Worm (Caenorhabditis elegans) whole organism, young adult: Measurements from ENCODE around the gene pqn-78.

Experiments used
- F37B4.10 ChIP-seq: fragments of 200-800 bp; sonication (Bioruptor generic); IDR thresholded peaks from 2 replicates; pipeline ENCODE4 v1.3.6; 2022; ENCODE audit warnings: missing genetic modification characterization, missing compliant biosample characterization
- Y53F4B.3 ChIP-seq: fragments of 200-800 bp; sonication (Bioruptor generic); IDR thresholded peaks from 2 replicates; pipeline ENCODE4 v1.3.6; 2022; ENCODE audit warnings: missing genetic modification reagents, missing genetic modification characterization, missing compliant biosample characterization
- Y56A3A.18 ChIP-seq: fragments of 200-800 bp; sonication (Bioruptor generic); IDR thresholded peaks from 2 replicates; pipeline ENCODE4 v1.3.6; 2022; ENCODE audit warnings: missing genetic modification reagents, missing genetic modification characterization, missing compliant biosample characterization
- attf-6 ChIP-seq: fragments of 200-800 bp; sonication (Bioruptor generic); IDR thresholded peaks from 2 replicates; pipeline ENCODE4 v1.3.6; 2022; ENCODE audit warnings: missing genetic modification reagents, missing genetic modification characterization, missing compliant biosample characterization
- lir-1 ChIP-seq: fragments of 200-800 bp; sonication (Bioruptor generic); conservative IDR thresholded peaks from 2 replicates; pipeline ENCODE4 v1.3.6; 2022; ENCODE audit warnings: missing genetic modification reagents, missing genetic modification characterization, missing compliant biosample characterization
- mel-28 ChIP-seq: sonication (generic microtip); optimal IDR thresholded peaks from 2 replicates; lab custom pipeline; 2016; ENCODE audit warnings: borderline replicate concordance, mild to moderate bottlenecking, missing genetic modification characterization, missing compliant biosample characterization
- nfyb-1 ChIP-seq: fragments of 200-800 bp; sonication (Bioruptor generic); IDR thresholded peaks from 2 replicates; pipeline ENCODE4 v1.3.6; 2022; ENCODE audit warnings: missing genetic modification reagents, missing genetic modification characterization, missing compliant biosample characterization
- snpc-4 ChIP-seq, 5 experiments: fragments of 150-350 bp in 1 of 5; sonication (generic microtip) in 4 of 5; optimal IDR thresholded peaks; 2 replicates each; lab custom pipeline; 2014 to 2018; ENCODE audit warnings: missing genetic modification characterization in 5 of 5, missing biosample characterization in 3 of 5, antibody characterized with exemption in 2 of 5, mild to moderate bottlenecking in 2 of 5, missing compliant biosample characterization in 2 of 5, missing genotype in 2 of 5, moderate library complexity in 2 of 5, missing genetic modification reagents in 1 of 5

pqn-78 gene

DNA sequence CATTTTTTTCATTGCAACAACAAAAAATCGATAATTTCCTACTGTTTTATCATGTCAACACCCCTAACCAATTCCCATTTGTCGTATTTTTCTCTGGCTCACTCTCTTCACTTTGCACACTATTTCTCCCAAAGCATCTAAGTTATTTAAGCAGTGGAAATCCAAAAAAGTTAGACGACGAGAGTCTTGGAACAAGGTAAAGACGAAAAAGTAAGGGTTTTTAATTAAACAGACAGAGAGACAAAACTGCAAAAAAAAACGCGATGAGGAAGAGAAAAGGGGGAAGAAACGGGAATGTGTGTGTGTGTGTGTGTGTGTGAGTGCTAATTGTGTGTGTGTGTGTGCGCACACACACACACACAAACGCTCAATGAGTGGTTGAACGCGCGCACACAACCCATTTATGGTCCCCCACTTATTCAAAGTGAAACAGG lies 33.6 kb downstream of the pqn-78 start (continued):
- TF ChIP-seq Y56A3A.18 (GFP tag; lab: Robert Waterston, UW) (no peak), F37B4.10 (GFP tag; lab: Robert Waterston, UW) (no peak), snpc-4 (GFP tag; optimal IDR thresholded peaks at IDR 0.05; lab: Kevin White, UChicago) (peak; percentile 14), snpc-4 (tag; optimal IDR thresholded peaks at IDR 0.05; lab: Kevin White, UChicago) (peak in 2 of 4 experiments; percentile 63 to 83), lir-1 (peak; percentile 93)

ce11 chrIV:15559065-15559464 lies 35.8 kb downstream of the pqn-78 start:
- peak; percentile 17; the same call in 1 of the 2 replicates for TF ChIP-seq nfyb-1 (GFP tag; lab: Robert Waterston, UW)
- no peak for TF ChIP-seq mel-28

DNA sequence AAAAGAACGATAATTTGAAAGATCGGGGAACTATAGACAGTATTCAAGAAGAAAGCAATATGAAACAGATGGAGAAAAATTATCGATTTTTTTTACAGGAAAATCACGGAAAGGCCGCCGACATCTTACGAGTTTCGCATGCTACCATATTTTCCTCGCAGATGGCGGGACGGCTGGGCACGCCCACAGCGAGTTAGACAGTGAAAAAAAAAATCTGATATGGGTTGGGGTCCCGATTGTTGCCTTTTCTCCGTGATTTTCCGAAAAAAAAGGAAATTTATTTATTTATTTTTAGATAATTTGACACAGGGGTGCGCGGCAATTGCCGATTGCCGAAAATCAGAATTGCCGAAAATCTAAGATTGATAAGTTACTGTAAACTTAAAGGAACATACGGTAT lies 40.1 kb downstream of the pqn-78 start:
- TF ChIP-seq snpc-4 (GFP tag; optimal IDR thresholded peaks at IDR 0.05; lab: Kevin White, UChicago) (no peak), snpc-4 (tag; optimal IDR thresholded peaks at IDR 0.05; lab: Kevin White, UChicago) (peak in 2 of 4 experiments; percentile 53 to 54), Y53F4B.3 (GFP tag; lab: Robert Waterston, UW) (no peak), attf-6 (GFP tag; lab: Robert Waterston, UW) (peak; percentile 45; the same call in 1 of the 2 replicates)
